Fruit fly (Drosophila melanogaster): ENCODE data around the gene tbc.

DNA sequence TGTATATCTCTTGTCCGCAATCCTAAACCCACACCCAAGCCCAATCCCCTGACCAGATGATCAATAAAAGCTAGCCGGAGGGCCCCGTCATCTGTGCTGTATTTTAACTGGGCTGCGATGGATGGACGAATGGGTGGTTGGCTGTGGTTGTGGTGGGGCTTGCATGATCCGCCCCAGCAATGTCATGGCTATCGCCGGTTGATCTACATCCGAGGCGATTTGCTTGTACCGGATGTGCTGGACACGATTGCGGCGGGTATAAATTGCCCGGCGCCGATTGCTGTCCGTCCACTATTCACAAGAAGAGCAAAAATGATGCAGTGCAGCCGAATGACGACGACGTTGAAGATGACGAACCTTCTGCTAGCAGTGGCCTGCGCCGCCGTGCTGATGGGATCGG, 32.7 kb upstream of the tbc start, which contains the start of gene Obp19b:
- no peak for TF ChIP-seq lola (GFP tag; optimal IDR thresholded peaks at IDR 0.05)
- no peak for TF ChIP-seq HLH106 (tag; optimal IDR thresholded peaks at IDR 0.05)
- TF ChIP-seq brk (GFP tag; optimal IDR thresholded peaks at IDR 0.05): no peak
- TF ChIP-seq OdsH (GFP tag; optimal IDR thresholded peaks at IDR 0.05): no peak
- no peak for TF ChIP-seq pan (optimal IDR thresholded peaks at IDR 0.05)
- TF ChIP-seq jim (GFP tag; optimal IDR thresholded peaks at IDR 0.05): no peak
- no peak for TF ChIP-seq br (GFP tag; optimal IDR thresholded peaks at IDR 0.05)
- no peak for TF ChIP-seq Dfd (GFP tag; optimal IDR thresholded peaks at IDR 0.05)
- TF ChIP-seq Abd-B (GFP tag; optimal IDR thresholded peaks at IDR 0.05): no peak
- no peak for TF ChIP-seq CG9705 (GFP tag; optimal IDR thresholded peaks at IDR 0.05)

All from whole organism, wandering third instar larva.